Worm (Caenorhabditis elegans): ENCODE results near the gene F25B5.5.

DNA sequence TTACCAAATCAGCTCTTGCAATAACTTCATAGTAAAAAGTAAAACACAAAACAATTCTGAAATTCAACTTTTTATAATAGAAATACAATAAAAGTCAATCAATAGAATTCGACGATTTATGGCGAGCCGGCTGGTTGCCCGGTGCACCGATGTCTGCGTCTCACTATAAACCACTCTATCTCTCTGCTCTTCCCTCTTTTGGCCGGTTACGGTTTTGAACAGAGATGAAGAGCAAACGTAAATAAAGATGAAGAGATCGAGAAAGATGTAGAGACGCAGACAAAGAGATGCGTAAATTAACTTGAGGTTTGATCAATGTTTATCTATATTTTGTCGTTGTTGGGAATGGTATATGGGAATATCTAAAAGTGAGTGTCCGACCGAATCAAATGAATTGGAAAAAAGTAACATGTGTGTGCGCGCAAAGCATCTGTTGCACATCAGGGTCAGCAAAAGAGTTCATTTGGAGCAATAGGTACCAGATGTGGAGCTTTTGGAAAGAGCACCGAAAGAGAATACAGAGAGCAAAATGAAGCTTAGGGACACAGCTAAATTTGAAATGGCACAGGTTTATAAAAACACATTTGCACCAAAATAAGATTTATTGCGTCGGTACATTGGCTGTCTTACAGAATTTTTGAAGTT lies 34.5 kb upstream of the F25B5.5 start:
- no peak for TF ChIP-seq elt-3 (tag; optimal IDR thresholded peaks at IDR 0.05)
- TF ChIP-seq nhr-237 (tag; optimal IDR thresholded peaks at IDR 0.05) = no peak
- TF ChIP-seq sptf-1 (tag; optimal IDR thresholded peaks at IDR 0.05) = no peak
- TF ChIP-seq unc-62 (GFP tag; optimal IDR thresholded peaks at IDR 0.05) = no peak
- no peak for TF ChIP-seq snpc-4 (tag; optimal IDR thresholded peaks at IDR 0.05)
- no peak for TF ChIP-seq zip-8 (tag; optimal IDR thresholded peaks at IDR 0.05)
- TF ChIP-seq unc-39 (tag; optimal IDR thresholded peaks at IDR 0.05) = no peak
- no peak for TF ChIP-seq ham-2 (GFP tag; optimal IDR thresholded peaks at IDR 0.05)

Data from whole organism, mixed stage, embryonic.